Fruit fly (Drosophila melanogaster) whole organism, prepupa: Measurements from ENCODE around the gene qin.

ENCODE experiments used
- Blimp-1 ChIP-seq: fragments of 200-800 bp; sonication (Bioruptor generic); optimal IDR thresholded peaks from 3 replicates; lab custom pipeline; 2017; ENCODE audit warnings: missing biosample characterization, missing genetic modification characterization, mild to moderate bottlenecking, moderate library complexity, missing genetic modification reagents
- CG10631 ChIP-seq: fragments of 200-800 bp; sonication (Bioruptor generic); optimal IDR thresholded peaks from 2 replicates; lab custom pipeline; 2016; ENCODE audit warnings: missing biosample characterization, missing genetic modification characterization
- CG10669 ChIP-seq: fragments of 200-800 bp; sonication (Bioruptor generic); optimal IDR thresholded peaks from 3 replicates; lab custom pipeline; 2018; ENCODE audit warnings: missing biosample characterization, mild to moderate bottlenecking, missing genetic modification characterization, moderate library complexity
- CG11294 ChIP-seq: fragments of 200-800 bp; sonication (Bioruptor generic); IDR thresholded peaks from 2 replicates; pipeline ENCODE4 v1.3.6; 2022; ENCODE audit warnings: missing biosample characterization, missing genetic modification characterization
- CG11762 ChIP-seq: fragments of 200-800 bp; sonication (Bioruptor generic); optimal IDR thresholded peaks from 3 replicates; lab custom pipeline; 2016; ENCODE audit warnings: missing biosample characterization, missing genetic modification characterization; ENCODE audit not compliant: insufficient read depth
- CG11902 ChIP-seq: fragments of 200-800 bp; sonication (Bioruptor generic); optimal IDR thresholded peaks from 3 replicates; lab custom pipeline; 2016; ENCODE audit warnings: missing biosample characterization, missing genetic modification characterization
- CG15336 ChIP-seq: fragments of 200-800 bp; sonication (Bioruptor generic); IDR thresholded peaks from 2 replicates; pipeline ENCODE4 v1.3.6; 2022; ENCODE audit warnings: missing biosample characterization, missing genetic modification characterization
- CG16779 ChIP-seq: fragments of 200-800 bp; sonication (Bioruptor generic); optimal IDR thresholded peaks from 3 replicates; lab custom pipeline; 2017; ENCODE audit warnings: missing biosample characterization, mild to moderate bottlenecking, missing genetic modification characterization
- CG3032 ChIP-seq: fragments of 200-800 bp; optimal IDR thresholded peaks from 2 replicates; lab custom pipeline; 2019; ENCODE audit warnings: missing biosample characterization, mild to moderate bottlenecking, missing genetic modification characterization, moderate library complexity
- CG32006 ChIP-seq: fragments of 200-800 bp; sonication (Bioruptor generic); optimal IDR thresholded peaks from 3 replicates; lab custom pipeline; 2017; ENCODE audit warnings: missing biosample characterization, mild to moderate bottlenecking, missing genetic modification characterization
- CG34406 ChIP-seq: fragments of 200-800 bp; sonication (Bioruptor generic); optimal IDR thresholded peaks from 3 replicates; lab custom pipeline; 2016; ENCODE audit warnings: missing biosample characterization, missing genetic modification characterization
- CG6163 ChIP-seq: fragments of 200-800 bp; sonication (Bioruptor generic); IDR thresholded peaks from 3 replicates; pipeline ENCODE4 v1.3.6; 2022; ENCODE audit warnings: missing biosample characterization, missing genetic modification characterization
- CG6276 ChIP-seq: fragments of 200-800 bp; sonication (Bioruptor generic); optimal IDR thresholded peaks from 2 replicates; lab custom pipeline; 2017; ENCODE audit warnings: missing biosample characterization, mild to moderate bottlenecking, missing genetic modification characterization
- CG6792 ChIP-seq: fragments of 200-800 bp; sonication (Bioruptor generic); optimal IDR thresholded peaks from 3 replicates; lab custom pipeline; 2016; ENCODE audit warnings: missing biosample characterization, missing genetic modification characterization
- CG6854 ChIP-seq: fragments of 200-800 bp; sonication (Bioruptor generic); optimal IDR thresholded peaks from 2 replicates; lab custom pipeline; 2017; ENCODE audit warnings: missing biosample characterization, mild to moderate bottlenecking, missing genetic modification characterization
- CG8319 ChIP-seq: fragments of 200-800 bp; sonication (Bioruptor generic); optimal IDR thresholded peaks from 3 replicates; lab custom pipeline; 2016; ENCODE audit warnings: missing biosample characterization, missing genetic modification characterization
- CG8632 ChIP-seq: fragments of 200-800 bp; sonication (Bioruptor generic); optimal IDR thresholded peaks from 3 replicates; lab custom pipeline; 2016; ENCODE audit warnings: missing biosample characterization, missing genetic modification characterization
- Eip75B ChIP-seq: fragments of 200-800 bp; sonication (Bioruptor generic); optimal IDR thresholded peaks from 3 replicates; lab custom pipeline; 2016; ENCODE audit warnings: missing biosample characterization, missing genetic modification characterization
- Eip78C ChIP-seq: fragments of 200-800 bp; sonication (Bioruptor generic); peaks from one replicate; lab custom pipeline; 2016; ENCODE audit warnings: missing biosample characterization, missing genetic modification characterization
- Eip93F ChIP-seq: fragments of 200-800 bp; sonication (Bioruptor generic); optimal IDR thresholded peaks from 2 replicates; lab custom pipeline; 2016; ENCODE audit warnings: missing biosample characterization, mild to moderate bottlenecking, missing genetic modification characterization
- Ets21C ChIP-seq: fragments of 200-800 bp; sonication (Bioruptor generic); optimal IDR thresholded peaks from 3 replicates; lab custom pipeline; 2016; ENCODE audit warnings: missing biosample characterization, missing genetic modification characterization
- Gug ChIP-seq: fragments of 200-800 bp; sonication (Bioruptor generic); IDR thresholded peaks from 2 replicates; pipeline ENCODE4 v1.3.6; 2022; ENCODE audit warnings: missing biosample characterization, missing genetic modification characterization
- Hr38 ChIP-seq: sonication (Bioruptor generic); optimal IDR thresholded peaks from 2 replicates; lab custom pipeline; 2016; ENCODE audit warnings: missing biosample characterization, missing genetic modification characterization
- Hr39 ChIP-seq: fragments of 200-800 bp; sonication (Bioruptor generic); optimal IDR thresholded peaks from 2 replicates; lab custom pipeline; 2016; ENCODE audit warnings: missing biosample characterization, missing genetic modification characterization
- Hr4 ChIP-seq: fragments of 200-800 bp; sonication (Bioruptor generic); optimal IDR thresholded peaks from 3 replicates; lab custom pipeline; 2016; ENCODE audit warnings: missing biosample characterization, missing genetic modification characterization
- Lpt ChIP-seq: fragments of 200-800 bp; sonication (Bioruptor generic); optimal IDR thresholded peaks from 3 replicates; lab custom pipeline; 2016; ENCODE audit warnings: missing biosample characterization, missing genetic modification characterization
- Met ChIP-seq: fragments of 200-800 bp; sonication (Bioruptor generic); optimal IDR thresholded peaks from 3 replicates; lab custom pipeline; 2016; ENCODE audit warnings: missing biosample characterization, missing genetic modification characterization
- OdsH ChIP-seq: fragments of 200-800 bp; sonication (Bioruptor generic); optimal IDR thresholded peaks from 3 replicates; lab custom pipeline; 2016; ENCODE audit warnings: missing biosample characterization, missing genetic modification characterization
- Sox102F ChIP-seq: fragments of 200-800 bp; sonication (Bioruptor generic); optimal IDR thresholded peaks from 2 replicates; lab custom pipeline; 2016; ENCODE audit warnings: missing biosample characterization, mild to moderate bottlenecking, missing genetic modification characterization
- Sox15 ChIP-seq: fragments of 200-800 bp; sonication (Bioruptor generic); optimal IDR thresholded peaks from 3 replicates; lab custom pipeline; 2016; ENCODE audit warnings: missing biosample characterization, missing genetic modification characterization
- achi ChIP-seq: fragments of 200-800 bp; sonication (Bioruptor generic); optimal IDR thresholded peaks from 3 replicates; lab custom pipeline; 2016; ENCODE audit warnings: missing biosample characterization, missing genetic modification characterization
- acj6 ChIP-seq: fragments of 200-800 bp; sonication (Bioruptor generic); optimal IDR thresholded peaks from 3 replicates; lab custom pipeline; 2016; ENCODE audit warnings: missing biosample characterization, missing genetic modification characterization
- cyc ChIP-seq: fragments of 200-800 bp; sonication (Bioruptor generic); optimal IDR thresholded peaks from 3 replicates; lab custom pipeline; 2016; ENCODE audit warnings: missing biosample characterization, missing genetic modification characterization
- dac ChIP-seq: fragments of 200-800 bp; sonication (Bioruptor generic); optimal IDR thresholded peaks from 2 replicates; lab custom pipeline; 2017; ENCODE audit warnings: missing biosample characterization, mild to moderate bottlenecking, missing genetic modification characterization
- eg ChIP-seq: fragments of 200-800 bp; sonication (Bioruptor generic); IDR thresholded peaks from 3 replicates; pipeline ENCODE4 v1.3.6; 2022; ENCODE audit warnings: missing biosample characterization, missing genetic modification characterization
- esn ChIP-seq: fragments of 200-800 bp; sonication (Bioruptor generic); optimal IDR thresholded peaks from 2 replicates; lab custom pipeline; 2016; ENCODE audit warnings: missing biosample characterization, mild to moderate bottlenecking, missing genetic modification characterization, moderate library complexity
- fd85E ChIP-seq: fragments of 200-800 bp; sonication (Bioruptor generic); optimal IDR thresholded peaks from 3 replicates; lab custom pipeline; 2016; ENCODE audit warnings: missing biosample characterization, missing genetic modification characterization
- lz ChIP-seq: fragments of 200-800 bp; sonication (Bioruptor generic); optimal IDR thresholded peaks from 3 replicates; lab custom pipeline; 2016; ENCODE audit warnings: missing biosample characterization, missing genetic modification characterization
- net ChIP-seq: fragments of 200-800 bp; sonication (Bioruptor generic); optimal IDR thresholded peaks from 3 replicates; lab custom pipeline; 2016; ENCODE audit warnings: missing biosample characterization, missing genetic modification characterization
- pdm3 ChIP-seq: fragments of 200-800 bp; sonication (Bioruptor generic); optimal IDR thresholded peaks from 3 replicates; lab custom pipeline; 2016; ENCODE audit warnings: missing biosample characterization, missing genetic modification characterization
- salr ChIP-seq, 2 experiments: fragments of 200-800 bp; sonication (Bioruptor generic); optimal IDR thresholded peaks; 3 replicates each; lab custom pipeline; 2016 to 2018; ENCODE audit warnings: missing biosample characterization in 2 of 2, missing genetic modification characterization in 2 of 2, mild to moderate bottlenecking in 1 of 2
- spab ChIP-seq: fragments of 200-800 bp; sonication (Bioruptor generic); optimal IDR thresholded peaks from 2 replicates; lab custom pipeline; 2017; ENCODE audit warnings: missing biosample characterization, mild to moderate bottlenecking, missing genetic modification characterization, missing genetic modification reagents
- ss ChIP-seq, 2 experiments: fragments of 200-800 bp; sonication (Bioruptor generic); optimal IDR thresholded peaks; 2 replicates in 1 of 2; 3 replicates in 1 of 2; lab custom pipeline; 2017 to 2018; ENCODE audit warnings: mild to moderate bottlenecking in 2 of 2, missing biosample characterization in 2 of 2, missing genetic modification characterization in 2 of 2, moderate library complexity in 1 of 2
- svp ChIP-seq: fragments of 200-800 bp; sonication (Bioruptor generic); peaks from one replicate; lab custom pipeline; 2016; ENCODE audit warnings: missing biosample characterization, missing genetic modification characterization
- vri ChIP-seq: fragments of 200-800 bp; sonication (Bioruptor generic); optimal IDR thresholded peaks from 3 replicates; lab custom pipeline; 2016; ENCODE audit warnings: missing biosample characterization, mild to moderate bottlenecking, missing genetic modification characterization

qin gene

dm6 chr3R:18573699-18574259, 17.0 kb upstream of the qin start (continued):
- TF ChIP-seq Blimp-1 (GFP tag; lab: Kevin White, UChicago) (peak; percentile 86), net (GFP tag; lab: Kevin White, UChicago) (peak; percentile 98), CG10631 (GFP tag; lab: Kevin White, UChicago) (peak; percentile 97), CG11902 (GFP tag; lab: Kevin White, UChicago) (peak; percentile 91), Gug (GFP tag; lab: Robert Waterston, UW) (peak; percentile 90), CG11294 (GFP tag; lab: Robert Waterston, UW) (peak; percentile 93), fd85E (peak; percentile 90), ss (GFP tag; optimal IDR thresholded peaks at IDR 0.05; lab: Kevin White, UChicago) (peak; percentile 92), CG8319 (GFP tag; lab: Kevin White, UChicago) (peak; percentile 92), Hr38 (GFP tag; lab: Kevin White, UChicago) (peak; percentile 36), vri (GFP tag; lab: Kevin White, UChicago) (peak; percentile 83), CG15336 (GFP tag; lab: Robert Waterston, UW) (peak; percentile 96), CG6276 (GFP tag; lab: Kevin White, UChicago) (peak; percentile 96), Met (peak; percentile 97), esn (GFP tag; lab: Kevin White, UChicago) (peak; percentile 98), Eip75B (GFP tag; lab: Kevin White, UChicago) (peak; percentile 98), achi (GFP tag; lab: Kevin White, UChicago) (peak; percentile 97), OdsH (GFP tag; lab: Kevin White, UChicago) (peak; percentile 98), CG11762 (GFP tag; lab: Kevin White, UChicago) (peak; percentile 97), CG34406 (peak; percentile 98), Sox102F (GFP tag; lab: Kevin White, UChicago) (peak; percentile 95), Hr39 (peak; percentile 97), Eip93F (no peak), CG10669 (GFP tag; lab: Kevin White, UChicago) (peak; percentile 95), acj6 (GFP tag; lab: Kevin White, UChicago) (peak; percentile 98), CG6792 (GFP tag; lab: Kevin White, UChicago) (peak; percentile 98), Hr4 (GFP tag; lab: Kevin White, UChicago) (peak; percentile 98), lz (peak; percentile 97), CG3032 (tag; lab: Kevin White, UChicago) (peak; percentile 95), eg (GFP tag; lab: Robert Waterston, UW) (peak; percentile 95), CG16779 (tag; lab: Kevin White, UChicago) (peak; percentile 93), cyc (GFP tag; lab: Kevin White, UChicago) (peak; percentile 93), salr (GFP tag; optimal IDR thresholded peaks at IDR 0.05; lab: Kevin White, UChicago) (peak; percentile 80 to 99), dac (GFP tag; lab: Kevin White, UChicago) (peak; percentile 92), svp (GFP tag; lab: Kevin White, UChicago) (peak; percentile 100), Sox15 (GFP tag; lab: Kevin White, UChicago) (peak; percentile 95), spab (GFP tag; lab: Kevin White, UChicago) (peak; percentile 92), CG6163 (GFP tag; lab: Robert Waterston, UW) (peak; percentile 91)

- TF ChIP-seq CG8632 (GFP tag; lab: Kevin White, UChicago), result peak; percentile 7
- peak; percentile 20 for TF ChIP-seq cyc (GFP tag; lab: Kevin White, UChicago)
- peak; percentile 79 for TF ChIP-seq Eip78C
- TF ChIP-seq CG10669 (GFP tag; lab: Kevin White, UChicago), result no peak
- 0 out of 2 replicates have a peak, but pooled peaks have one; percentile 24 for TF ChIP-seq CG15336 (GFP tag; lab: Robert Waterston, UW)
- TF ChIP-seq Hr39, result peak; percentile 28
- TF ChIP-seq CG11902 (GFP tag; lab: Kevin White, UChicago), result no peak
- peak; percentile 17 for TF ChIP-seq achi (GFP tag; lab: Kevin White, UChicago)
- TF ChIP-seq net (GFP tag; lab: Kevin White, UChicago), result peak; percentile 6
- TF ChIP-seq pdm3, result peak; percentile 12
- peak; percentile 43 for TF ChIP-seq Hr4 (GFP tag; lab: Kevin White, UChicago)
- peak; percentile 40 for TF ChIP-seq OdsH (GFP tag; lab: Kevin White, UChicago)
- peak; percentile 6 for TF ChIP-seq Met
- TF ChIP-seq CG8319 (GFP tag; lab: Kevin White, UChicago), result no peak
- TF ChIP-seq Lpt (GFP tag; lab: Kevin White, UChicago), result no peak
- TF ChIP-seq CG3032 (tag; lab: Kevin White, UChicago), result peak; percentile 2
- TF ChIP-seq CG32006 (GFP tag; lab: Kevin White, UChicago), result peak; percentile 54
- TF ChIP-seq CG16779 (tag; lab: Kevin White, UChicago), result no peak
- peak; percentile 2 for TF ChIP-seq spab (GFP tag; lab: Kevin White, UChicago)
- TF ChIP-seq svp (GFP tag; lab: Kevin White, UChicago), result peak; percentile 75
- peak; percentile 24; the same call in 1 of the 2 replicates for TF ChIP-seq Gug (GFP tag; lab: Robert Waterston, UW)
- no peak for TF ChIP-seq CG6276 (GFP tag; lab: Kevin White, UChicago)
- TF ChIP-seq Ets21C (GFP tag; lab: Kevin White, UChicago), result no peak
- TF ChIP-seq CG6854 (GFP tag; lab: Kevin White, UChicago), result no peak
- TF ChIP-seq CG10631 (GFP tag; lab: Kevin White, UChicago), result peak; percentile 35
- TF ChIP-seq eg (GFP tag; lab: Robert Waterston, UW), result 0 out of 3 replicates have a peak, but pooled peaks have one; percentile 43
- TF ChIP-seq acj6 (GFP tag; lab: Kevin White, UChicago), result peak; percentile 9
- TF ChIP-seq Hr38 (GFP tag; lab: Kevin White, UChicago), result no peak
Measured at dm6 chr3R:18577739-18578417, 12.9 kb upstream of the qin start.
